Fruit fly (Drosophila melanogaster) whole organism, prepupa: Measurements from ENCODE around the gene Lk6.

Experiments used
- Blimp-1 ChIP-seq: fragments of 200-800 bp; sonication (Bioruptor generic); optimal IDR thresholded peaks from 3 replicates; lab custom pipeline; 2017; ENCODE audit warnings: missing biosample characterization, missing genetic modification characterization, mild to moderate bottlenecking, moderate library complexity, missing genetic modification reagents
- CG10669 ChIP-seq: fragments of 200-800 bp; sonication (Bioruptor generic); optimal IDR thresholded peaks from 3 replicates; lab custom pipeline; 2018; ENCODE audit warnings: missing biosample characterization, mild to moderate bottlenecking, missing genetic modification characterization, moderate library complexity
- CG11902 ChIP-seq: fragments of 200-800 bp; sonication (Bioruptor generic); optimal IDR thresholded peaks from 3 replicates; lab custom pipeline; 2016; ENCODE audit warnings: missing biosample characterization, missing genetic modification characterization
- CG15336 ChIP-seq: fragments of 200-800 bp; sonication (Bioruptor generic); IDR thresholded peaks from 2 replicates; pipeline ENCODE4 v1.3.6; 2022; ENCODE audit warnings: missing biosample characterization, missing genetic modification characterization
- CG3032 ChIP-seq: fragments of 200-800 bp; optimal IDR thresholded peaks from 2 replicates; lab custom pipeline; 2019; ENCODE audit warnings: missing biosample characterization, mild to moderate bottlenecking, missing genetic modification characterization, moderate library complexity
- CG31627 ChIP-seq: fragments of 200-800 bp; sonication (Bioruptor generic); optimal IDR thresholded peaks from 3 replicates; lab custom pipeline; 2016; ENCODE audit warnings: missing biosample characterization, missing genetic modification characterization
- CG32006 ChIP-seq: fragments of 200-800 bp; sonication (Bioruptor generic); optimal IDR thresholded peaks from 3 replicates; lab custom pipeline; 2017; ENCODE audit warnings: missing biosample characterization, mild to moderate bottlenecking, missing genetic modification characterization
- CG34406 ChIP-seq: fragments of 200-800 bp; sonication (Bioruptor generic); optimal IDR thresholded peaks from 3 replicates; lab custom pipeline; 2016; ENCODE audit warnings: missing biosample characterization, missing genetic modification characterization
- CG3919 ChIP-seq: fragments of 200-800 bp; sonication (Bioruptor generic); optimal IDR thresholded peaks from 3 replicates; lab custom pipeline; 2016; ENCODE audit warnings: missing biosample characterization, missing genetic modification characterization
- CG6163 ChIP-seq: fragments of 200-800 bp; sonication (Bioruptor generic); IDR thresholded peaks from 3 replicates; pipeline ENCODE4 v1.3.6; 2022; ENCODE audit warnings: missing biosample characterization, missing genetic modification characterization
- CG6276 ChIP-seq: fragments of 200-800 bp; sonication (Bioruptor generic); optimal IDR thresholded peaks from 2 replicates; lab custom pipeline; 2017; ENCODE audit warnings: missing biosample characterization, mild to moderate bottlenecking, missing genetic modification characterization
- CG6792 ChIP-seq: fragments of 200-800 bp; sonication (Bioruptor generic); optimal IDR thresholded peaks from 3 replicates; lab custom pipeline; 2016; ENCODE audit warnings: missing biosample characterization, missing genetic modification characterization
- CG6854 ChIP-seq: fragments of 200-800 bp; sonication (Bioruptor generic); optimal IDR thresholded peaks from 2 replicates; lab custom pipeline; 2017; ENCODE audit warnings: missing biosample characterization, mild to moderate bottlenecking, missing genetic modification characterization
- CG7368 ChIP-seq: fragments of 200-800 bp; sonication (Bioruptor generic); optimal IDR thresholded peaks from 3 replicates; lab custom pipeline; 2016; ENCODE audit warnings: missing biosample characterization, missing genetic modification characterization
- CG8319 ChIP-seq: fragments of 200-800 bp; sonication (Bioruptor generic); optimal IDR thresholded peaks from 3 replicates; lab custom pipeline; 2016; ENCODE audit warnings: missing biosample characterization, missing genetic modification characterization
- CG8632 ChIP-seq: fragments of 200-800 bp; sonication (Bioruptor generic); optimal IDR thresholded peaks from 3 replicates; lab custom pipeline; 2016; ENCODE audit warnings: missing biosample characterization, missing genetic modification characterization
- Eip78C ChIP-seq: fragments of 200-800 bp; sonication (Bioruptor generic); peaks from one replicate; lab custom pipeline; 2016; ENCODE audit warnings: missing biosample characterization, missing genetic modification characterization
- Eip93F ChIP-seq: fragments of 200-800 bp; sonication (Bioruptor generic); optimal IDR thresholded peaks from 2 replicates; lab custom pipeline; 2016; ENCODE audit warnings: missing biosample characterization, mild to moderate bottlenecking, missing genetic modification characterization
- Ets21C ChIP-seq: fragments of 200-800 bp; sonication (Bioruptor generic); optimal IDR thresholded peaks from 3 replicates; lab custom pipeline; 2016; ENCODE audit warnings: missing biosample characterization, missing genetic modification characterization
- Ets96B ChIP-seq: fragments of 200-800 bp; optimal IDR thresholded peaks from 2 replicates; lab custom pipeline; 2019; ENCODE audit warnings: missing biosample characterization, mild to moderate bottlenecking, missing genetic modification characterization, moderate library complexity
- Hr39 ChIP-seq: fragments of 200-800 bp; sonication (Bioruptor generic); optimal IDR thresholded peaks from 2 replicates; lab custom pipeline; 2016; ENCODE audit warnings: missing biosample characterization, missing genetic modification characterization
- Hr4 ChIP-seq: fragments of 200-800 bp; sonication (Bioruptor generic); optimal IDR thresholded peaks from 3 replicates; lab custom pipeline; 2016; ENCODE audit warnings: missing biosample characterization, missing genetic modification characterization
- Lpt ChIP-seq: fragments of 200-800 bp; sonication (Bioruptor generic); optimal IDR thresholded peaks from 3 replicates; lab custom pipeline; 2016; ENCODE audit warnings: missing biosample characterization, missing genetic modification characterization
- Met ChIP-seq: fragments of 200-800 bp; sonication (Bioruptor generic); optimal IDR thresholded peaks from 3 replicates; lab custom pipeline; 2016; ENCODE audit warnings: missing biosample characterization, missing genetic modification characterization
- OdsH ChIP-seq: fragments of 200-800 bp; sonication (Bioruptor generic); optimal IDR thresholded peaks from 3 replicates; lab custom pipeline; 2016; ENCODE audit warnings: missing biosample characterization, missing genetic modification characterization
- achi ChIP-seq: fragments of 200-800 bp; sonication (Bioruptor generic); optimal IDR thresholded peaks from 3 replicates; lab custom pipeline; 2016; ENCODE audit warnings: missing biosample characterization, missing genetic modification characterization
- acj6 ChIP-seq: fragments of 200-800 bp; sonication (Bioruptor generic); optimal IDR thresholded peaks from 3 replicates; lab custom pipeline; 2016; ENCODE audit warnings: missing biosample characterization, missing genetic modification characterization
- cyc ChIP-seq: fragments of 200-800 bp; sonication (Bioruptor generic); optimal IDR thresholded peaks from 3 replicates; lab custom pipeline; 2016; ENCODE audit warnings: missing biosample characterization, missing genetic modification characterization
- dac ChIP-seq: fragments of 200-800 bp; sonication (Bioruptor generic); optimal IDR thresholded peaks from 2 replicates; lab custom pipeline; 2017; ENCODE audit warnings: missing biosample characterization, mild to moderate bottlenecking, missing genetic modification characterization
- dsx ChIP-seq: fragments of 200-800 bp; optimal IDR thresholded peaks from 3 replicates; lab custom pipeline; 2019; ENCODE audit warnings: missing biosample characterization, mild to moderate bottlenecking, missing genetic modification characterization, moderate library complexity; ENCODE audit not compliant: poor library complexity, severe bottlenecking
- eg ChIP-seq: fragments of 200-800 bp; sonication (Bioruptor generic); IDR thresholded peaks from 3 replicates; pipeline ENCODE4 v1.3.6; 2022; ENCODE audit warnings: missing biosample characterization, missing genetic modification characterization
- esn ChIP-seq: fragments of 200-800 bp; sonication (Bioruptor generic); optimal IDR thresholded peaks from 2 replicates; lab custom pipeline; 2016; ENCODE audit warnings: missing biosample characterization, mild to moderate bottlenecking, missing genetic modification characterization, moderate library complexity
- fd59A ChIP-seq: fragments of 200-800 bp; sonication (Bioruptor generic); optimal IDR thresholded peaks from 2 replicates; lab custom pipeline; 2017; ENCODE audit warnings: missing biosample characterization, mild to moderate bottlenecking, missing genetic modification characterization, missing genetic modification reagents
- net ChIP-seq: fragments of 200-800 bp; sonication (Bioruptor generic); optimal IDR thresholded peaks from 3 replicates; lab custom pipeline; 2016; ENCODE audit warnings: missing biosample characterization, missing genetic modification characterization
- salr ChIP-seq, 2 experiments: fragments of 200-800 bp; sonication (Bioruptor generic); optimal IDR thresholded peaks; 3 replicates each; lab custom pipeline; 2016 to 2018; ENCODE audit warnings: missing biosample characterization in 2 of 2, missing genetic modification characterization in 2 of 2, mild to moderate bottlenecking in 1 of 2
- svp ChIP-seq: fragments of 200-800 bp; sonication (Bioruptor generic); peaks from one replicate; lab custom pipeline; 2016; ENCODE audit warnings: missing biosample characterization, missing genetic modification characterization

Gene Lk6

dm6 chr3R:11778012-11778865, 14.0 kb upstream of the Lk6 start (continued):
- peak; percentile 61 for TF ChIP-seq CG34406 (GFP tag; lab: Kevin White, UChicago)
- TF ChIP-seq CG10669 (GFP tag; lab: Kevin White, UChicago) = peak; percentile 7
- TF ChIP-seq cyc (GFP tag; lab: Kevin White, UChicago) = peak; percentile 24
- TF ChIP-seq fd59A = peak; percentile 63
- peak; percentile 71 for TF ChIP-seq acj6 (GFP tag; lab: Kevin White, UChicago)
- peak; percentile 65 for TF ChIP-seq CG3919
- peak; percentile 28 for TF ChIP-seq Eip93F (GFP tag; lab: Kevin White, UChicago)
- TF ChIP-seq Blimp-1 (GFP tag; lab: Kevin White, UChicago) = peak; percentile 99
- peak; percentile 8; the same call in 1 of the 2 replicates for TF ChIP-seq CG15336 (GFP tag; lab: Robert Waterston, UW)
- peak; percentile 49 for TF ChIP-seq Hr39 (GFP tag; lab: Kevin White, UChicago)
- TF ChIP-seq dac = peak; percentile 53
- peak; percentile 25 for TF ChIP-seq net
- TF ChIP-seq eg (GFP tag; lab: Robert Waterston, UW) = peak; percentile 61
- peak; percentile 39 for TF ChIP-seq CG8319 (GFP tag; lab: Kevin White, UChicago)
- peak; percentile 81 for TF ChIP-seq svp (GFP tag; lab: Kevin White, UChicago)
- peak; percentile 34 for TF ChIP-seq CG31627 (GFP tag; lab: Kevin White, UChicago)
- TF ChIP-seq esn (GFP tag; lab: Kevin White, UChicago) = peak; percentile 63
- TF ChIP-seq CG7368 (GFP tag; lab: Kevin White, UChicago) = no peak
- TF ChIP-seq Ets21C (GFP tag; lab: Kevin White, UChicago) = no peak
- peak in 1 of 2 experiments; percentile 80 for TF ChIP-seq salr (GFP tag; optimal IDR thresholded peaks at IDR 0.05; lab: Kevin White, UChicago)
- TF ChIP-seq CG6276 (GFP tag; lab: Kevin White, UChicago) = peak; percentile 53
- TF ChIP-seq Hr4 = peak; percentile 67
- TF ChIP-seq CG3032 (tag; lab: Kevin White, UChicago) = peak; percentile 46
- TF ChIP-seq CG6854 (GFP tag; lab: Kevin White, UChicago) = peak; percentile 81
- TF ChIP-seq CG6792 (GFP tag; lab: Kevin White, UChicago) = peak; percentile 65
- peak; percentile 80 for TF ChIP-seq achi (GFP tag; lab: Kevin White, UChicago)
- peak; percentile 47 for TF ChIP-seq CG11902

dm6 chr3R:11777058-11777457, 12.8 kb upstream of the Lk6 start:
- peak; percentile 41; the same call in 1 of the 3 replicates for TF ChIP-seq eg (GFP tag; lab: Robert Waterston, UW)
- no peak for TF ChIP-seq CG6163
- TF ChIP-seq Eip93F (GFP tag; lab: Kevin White, UChicago) = no peak
- peak; percentile 57 for TF ChIP-seq svp (GFP tag; lab: Kevin White, UChicago)
- TF ChIP-seq Eip78C = peak; percentile 50
- TF ChIP-seq dsx (GFP tag; lab: Kevin White, UChicago) = peak; percentile 59
- TF ChIP-seq Lpt (GFP tag; lab: Kevin White, UChicago) = peak; percentile 17
- TF ChIP-seq Ets96B (tag; lab: Kevin White, UChicago) = no peak
- TF ChIP-seq CG32006 = peak; percentile 19
- TF ChIP-seq salr (GFP tag; optimal IDR thresholded peaks at IDR 0.05; lab: Kevin White, UChicago) = peak in 1 of 2 experiments; percentile 9
- no peak for TF ChIP-seq OdsH (GFP tag; lab: Kevin White, UChicago)
- TF ChIP-seq CG8632 = no peak
- no peak for TF ChIP-seq Met (GFP tag; lab: Kevin White, UChicago)
- TF ChIP-seq, all 60 proteins: peak for 7
